Worm (Caenorhabditis elegans): ENCODE data around the gene C12D5.9.

ce11 chrV:7708525-7708924 lies 18.7 kb upstream of the C12D5.9 start, which contains the start of gene ZK105.11:
- no peak for TF ChIP-seq nhr-6 (tag; optimal IDR thresholded peaks at IDR 0.05)
- TF ChIP-seq fkh-10 (GFP tag; optimal IDR thresholded peaks at IDR 0.05) = no peak
- no peak for TF ChIP-seq skn-1 (tag; optimal IDR thresholded peaks at IDR 0.05)
- no peak for TF ChIP-seq nhr-11 (tag; optimal IDR thresholded peaks at IDR 0.05)
- no peak for TF ChIP-seq ztf-11 (tag; optimal IDR thresholded peaks at IDR 0.05)
- TF ChIP-seq lsy-2 (tag; optimal IDR thresholded peaks at IDR 0.05) = no peak
- no peak for TF ChIP-seq ama-1 (optimal IDR thresholded peaks at IDR 0.05)
- no peak for TF ChIP-seq mxl-3 (GFP tag; optimal IDR thresholded peaks at IDR 0.05)
